Fruit fly (Drosophila melanogaster): ENCODE measurements around the gene Polr1C.

The Polr1C gene

dm6 chr2L:4998571-4999191 lies 29.9 kb downstream of the Polr1C start:
- TF ChIP-seq Pif1A (GFP tag; optimal IDR thresholded peaks at IDR 0.05) (no peak), CG10348 (GFP tag; IDR thresholded peaks at IDR 0.05) (no peak), CG4496 (GFP tag; IDR thresholded peaks at IDR 0.05) (no peak), EcR (GFP tag; optimal IDR thresholded peaks at IDR 0.05) (no peak), fd96Ca (GFP tag; IDR thresholded peaks at IDR 0.05) (no peak), CG8159 (tag; optimal IDR thresholded peaks at IDR 0.05) (no peak), CG9948 (tag; optimal IDR thresholded peaks at IDR 0.05) (no peak), CG34367 (tag; optimal IDR thresholded peaks at IDR 0.05) (no peak)

dm6 chr2L:4999389-5000032 lies 30.7 kb downstream of the Polr1C start:
- TF ChIP-seq fd96Ca (GFP tag; IDR thresholded peaks at IDR 0.05) (peak; percentile 92), rn (GFP tag; IDR thresholded peaks at IDR 0.05) (peak; percentile 83), CG8301 (tag; optimal IDR thresholded peaks at IDR 0.05) (peak; percentile 78), Pif1B (GFP tag; optimal IDR thresholded peaks at IDR 0.05) (peak; percentile 65), CG34367 (tag; optimal IDR thresholded peaks at IDR 0.05) (peak; percentile 54), Pif1A (GFP tag; optimal IDR thresholded peaks at IDR 0.05) (peak; percentile 68), Snoo (tag; optimal IDR thresholded peaks at IDR 0.05) (peak; percentile 37), CG17806 (tag; optimal IDR thresholded peaks at IDR 0.05) (peak; percentile 48), D1 (tag; optimal IDR thresholded peaks at IDR 0.05) (no peak), CG8159 (tag; optimal IDR thresholded peaks at IDR 0.05) (peak; percentile 62), Ets98B (GFP tag; IDR thresholded peaks at IDR 0.05) (peak; percentile 90), CG4496 (GFP tag; IDR thresholded peaks at IDR 0.05) (peak; percentile 87), CG9948 (tag; optimal IDR thresholded peaks at IDR 0.05) (peak; percentile 53), EcR (GFP tag; optimal IDR thresholded peaks at IDR 0.05) (peak; percentile 80), CG15710 (tag; optimal IDR thresholded peaks at IDR 0.05) (peak; percentile 52), CG12605 (GFP tag; IDR thresholded peaks at IDR 0.05) (peak; percentile 60), CG10348 (GFP tag; IDR thresholded peaks at IDR 0.05) (peak; percentile 36; the same call in 1 of the 2 replicates), CG13204 (GFP tag; optimal IDR thresholded peaks at IDR 0.05) (no peak), CG32121 (GFP tag; IDR thresholded peaks at IDR 0.05) (peak; percentile 87), gl (tag; optimal IDR thresholded peaks at IDR 0.05) (no peak), CG14655 (GFP tag; optimal IDR thresholded peaks at IDR 0.05) (peak; percentile 84)

DNA sequence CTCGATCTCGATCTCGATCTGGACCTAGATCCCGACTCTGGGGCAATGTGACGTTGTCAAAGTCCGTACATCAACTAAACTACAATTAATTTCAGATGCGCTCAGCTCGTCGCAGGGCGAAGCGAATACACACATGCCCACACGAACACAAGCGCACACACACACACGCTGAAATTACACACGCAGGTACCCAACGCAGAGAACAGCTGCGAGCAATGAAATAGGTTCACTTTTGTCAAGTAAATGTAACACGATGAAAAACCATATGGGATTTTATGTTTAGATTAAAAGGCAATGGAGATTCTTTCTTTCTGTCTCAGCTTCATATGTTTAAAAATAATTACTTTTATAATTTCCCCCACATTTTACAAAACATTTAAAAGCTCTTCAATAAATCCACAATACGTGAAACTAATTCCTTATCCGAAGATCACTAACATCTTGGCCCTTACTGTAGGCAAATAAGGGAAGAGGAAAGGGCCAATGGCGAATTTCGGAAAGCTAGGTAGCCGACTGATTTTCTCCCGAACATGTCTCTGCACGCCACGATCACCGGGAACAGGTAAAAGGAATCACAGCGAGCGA lies 31.6 kb downstream of the Polr1C start:
- TF ChIP-seq CG9948 (tag; optimal IDR thresholded peaks at IDR 0.05) (peak; percentile 87), Pif1B (GFP tag; optimal IDR thresholded peaks at IDR 0.05) (peak; percentile 85), gl (tag; optimal IDR thresholded peaks at IDR 0.05) (peak; percentile 66), CG4496 (GFP tag; IDR thresholded peaks at IDR 0.05) (peak; percentile 63), CG15710 (tag; optimal IDR thresholded peaks at IDR 0.05) (peak; percentile 93), CG10348 (GFP tag; IDR thresholded peaks at IDR 0.05) (no peak), rn (GFP tag; IDR thresholded peaks at IDR 0.05) (0 out of 2 replicates have a peak, but pooled peaks have one; percentile 7), fd96Ca (GFP tag; IDR thresholded peaks at IDR 0.05) (peak; percentile 69), CG32121 (GFP tag; IDR thresholded peaks at IDR 0.05) (peak; percentile 32), CG8159 (tag; optimal IDR thresholded peaks at IDR 0.05) (peak; percentile 91), CG14655 (GFP tag; optimal IDR thresholded peaks at IDR 0.05) (peak; percentile 84), CG34367 (tag; optimal IDR thresholded peaks at IDR 0.05) (peak; percentile 85), CG12605 (GFP tag; IDR thresholded peaks at IDR 0.05) (peak; percentile 59; the same call in 1 of the 2 replicates), CG17806 (tag; optimal IDR thresholded peaks at IDR 0.05) (peak; percentile 83), EcR (GFP tag; optimal IDR thresholded peaks at IDR 0.05) (peak; percentile 47), CG8301 (tag; optimal IDR thresholded peaks at IDR 0.05) (peak; percentile 70), CG13204 (GFP tag; optimal IDR thresholded peaks at IDR 0.05) (peak; percentile 83), Ets98B (GFP tag; IDR thresholded peaks at IDR 0.05) (peak; percentile 66), Snoo (tag; optimal IDR thresholded peaks at IDR 0.05) (peak; percentile 73), Pif1A (GFP tag; optimal IDR thresholded peaks at IDR 0.05) (peak; percentile 87), D1 (tag; optimal IDR thresholded peaks at IDR 0.05) (peak; percentile 85)

DNA sequence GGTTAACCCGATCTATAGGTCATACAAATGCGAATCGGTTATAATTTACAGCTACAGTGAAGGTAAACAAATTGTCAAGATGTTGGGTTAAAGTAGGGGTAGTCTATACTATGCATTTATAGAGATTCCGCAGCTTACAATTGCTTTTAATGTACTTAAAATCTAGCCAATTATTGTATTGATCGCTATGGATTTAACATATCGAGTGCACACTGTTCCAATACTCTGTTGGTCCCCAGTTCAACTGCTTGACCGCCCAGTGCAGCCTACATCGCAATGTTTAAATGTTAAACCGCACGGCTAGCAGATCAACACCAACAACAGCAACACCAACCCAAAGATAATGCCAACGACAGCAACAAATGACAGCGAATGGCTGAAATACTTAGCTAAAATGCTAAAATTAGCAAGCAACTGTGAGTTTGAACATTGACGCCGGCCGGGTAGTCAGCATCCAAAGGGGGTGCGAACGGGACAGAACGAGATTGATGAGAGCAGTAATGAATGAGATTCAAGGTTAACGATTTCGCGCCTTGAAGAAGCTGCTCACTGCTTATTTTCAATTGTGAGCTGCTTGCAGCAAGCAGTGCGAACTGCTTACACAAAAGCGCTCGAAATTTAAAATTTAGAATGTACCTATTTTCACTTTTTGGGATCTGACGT lies 32.2 kb downstream of the Polr1C start:
- TF ChIP-seq EcR (GFP tag; optimal IDR thresholded peaks at IDR 0.05) (no peak), rn (GFP tag; IDR thresholded peaks at IDR 0.05) (peak; percentile 41; the same call in 1 of the 2 replicates), fd96Ca (GFP tag; IDR thresholded peaks at IDR 0.05) (peak; percentile 60; the same call in 2 of the 3 replicates), CG32121 (GFP tag; IDR thresholded peaks at IDR 0.05) (peak; percentile 33; the same call in 1 of the 2 replicates), CG10348 (GFP tag; IDR thresholded peaks at IDR 0.05) (peak; percentile 42), CG4496 (GFP tag; IDR thresholded peaks at IDR 0.05) (peak; percentile 70), Pif1B (GFP tag; optimal IDR thresholded peaks at IDR 0.05) (no peak), Ets98B (GFP tag; IDR thresholded peaks at IDR 0.05) (peak; percentile 59)

dm6 chr2L:5001582-5001929 lies 32.8 kb downstream of the Polr1C start:
- TF ChIP-seq Pif1B (GFP tag; optimal IDR thresholded peaks at IDR 0.05) (no peak), fd96Ca (GFP tag; IDR thresholded peaks at IDR 0.05) (no peak), CG8159 (tag; optimal IDR thresholded peaks at IDR 0.05) (no peak), Pif1A (GFP tag; optimal IDR thresholded peaks at IDR 0.05) (no peak), CG12605 (GFP tag; IDR thresholded peaks at IDR 0.05) (no peak), CG13204 (GFP tag; optimal IDR thresholded peaks at IDR 0.05) (no peak), CG8301 (tag; optimal IDR thresholded peaks at IDR 0.05) (no peak), Ets98B (GFP tag; IDR thresholded peaks at IDR 0.05) (no peak), CG15710 (tag; optimal IDR thresholded peaks at IDR 0.05) (no peak), CG17806 (tag; optimal IDR thresholded peaks at IDR 0.05) (no peak), CG34367 (tag; optimal IDR thresholded peaks at IDR 0.05) (no peak), CG32121 (GFP tag; IDR thresholded peaks at IDR 0.05) (no peak), CG14655 (GFP tag; optimal IDR thresholded peaks at IDR 0.05) (no peak), EcR (GFP tag; optimal IDR thresholded peaks at IDR 0.05) (no peak), rn (GFP tag; IDR thresholded peaks at IDR 0.05) (no peak), CG9948 (tag; optimal IDR thresholded peaks at IDR 0.05) (no peak), CG4496 (GFP tag; IDR thresholded peaks at IDR 0.05) (no peak), Snoo (tag; optimal IDR thresholded peaks at IDR 0.05) (no peak), gl (tag; optimal IDR thresholded peaks at IDR 0.05) (no peak), D1 (tag; optimal IDR thresholded peaks at IDR 0.05) (no peak)
